Worm (Caenorhabditis elegans) whole organism, L1 larva: ENCODE measurements around the gene spe-36.
A peak's percentile ranks its signal among the peaks of the same experiment; 100 is the strongest.

Source experiments
- C34B4.2 ChIP-seq: sonication (generic microtip); optimal IDR thresholded peaks from 2 replicates; lab custom pipeline; 2017; ENCODE audit warnings: mild to moderate bottlenecking, missing genetic modification characterization, missing compliant biosample characterization
- F16B12.6 ChIP-seq: fragments of 150-350 bp; optimal IDR thresholded peaks from 2 replicates; lab custom pipeline; 2014; ENCODE audit warnings: missing biosample characterization, missing genetic modification characterization
- alr-1 ChIP-seq: fragments of 200-800 bp; sonication (Bioruptor generic); optimal IDR thresholded peaks from 2 replicates; lab custom pipeline; 2018; ENCODE audit warnings: borderline replicate concordance, mild to moderate bottlenecking, missing genetic modification characterization, missing compliant biosample characterization
- ama-1 ChIP-seq: fragments of 150-350 bp; optimal IDR thresholded peaks from 2 replicates; lab custom pipeline; 2014
- blmp-1 ChIP-seq: fragments of 150-350 bp; optimal IDR thresholded peaks from 2 replicates; lab custom pipeline; 2014; ENCODE audit warnings: missing biosample characterization, missing genetic modification characterization
- ceh-63 ChIP-seq: fragments of 200-800 bp; sonication (Bioruptor generic); optimal IDR thresholded peaks from 2 replicates; lab custom pipeline; 2018; ENCODE audit warnings: mild to moderate bottlenecking, missing genetic modification characterization, missing compliant biosample characterization
- ceh-8 ChIP-seq: fragments of 200-800 bp; sonication (Bioruptor generic); optimal IDR thresholded peaks from 2 replicates; lab custom pipeline; 2018; ENCODE audit warnings: mild to moderate bottlenecking, missing genetic modification characterization, moderate library complexity, missing compliant biosample characterization
- dpl-1 ChIP-seq, 3 experiments: fragments of 150-350 bp in 2 of 3; sonication (generic microtip) in 1 of 3; optimal IDR thresholded peaks; 2 replicates each; lab custom pipeline; 2014 to 2017; ENCODE audit warnings: missing biosample characterization in 3 of 3, missing genetic modification characterization in 3 of 3, missing genetic modification reagents in 3 of 3
- dsc-1 ChIP-seq: sonication (generic microtip); optimal IDR thresholded peaks from 2 replicates; lab custom pipeline; 2016; ENCODE audit warnings: mild to moderate bottlenecking, missing genetic modification characterization, missing compliant biosample characterization
- efl-1 ChIP-seq, 4 experiments: fragments of 150-350 bp; optimal IDR thresholded peaks in 3 of 4; peaks in 1 of 4; 1 replicate in 1 of 4; 2 replicates in 3 of 4; lab custom pipeline; 2014; ENCODE audit warnings: missing biosample characterization in 2 of 4, missing genetic modification characterization in 2 of 4, missing genetic modification reagents in 2 of 4
- egl-13 ChIP-seq: sonication (generic microtip); optimal IDR thresholded peaks from 2 replicates; lab custom pipeline; 2016; ENCODE audit warnings: missing genotype, missing genetic modification reagents, missing genetic modification characterization, missing compliant biosample characterization
- elt-2 ChIP-seq: sonication (generic microtip); optimal IDR thresholded peaks from 2 replicates; lab custom pipeline; 2016; ENCODE audit warnings: missing genetic modification characterization, mild to moderate bottlenecking, inconsistent platforms, missing compliant biosample characterization, missing genetic modification reagents
- ets-5 ChIP-seq: fragments of 200-800 bp; sonication (Bioruptor generic); IDR thresholded peaks from 2 replicates; pipeline ENCODE4 v1.3.6; 2022; ENCODE audit warnings: missing genetic modification characterization, missing compliant biosample characterization
- fkh-4 ChIP-seq: sonication (generic microtip); optimal IDR thresholded peaks from 2 replicates; lab custom pipeline; 2016; ENCODE audit warnings: missing compliant biosample characterization, missing genetic modification characterization, borderline replicate concordance
- grh-1 ChIP-seq: fragments of 200-800 bp; sonication (Bioruptor generic); IDR thresholded peaks from 2 replicates; pipeline ENCODE4 v1.3.6; 2022; ENCODE audit warnings: missing genetic modification reagents, missing genetic modification characterization, missing compliant biosample characterization
- hlh-4 ChIP-seq: sonication (generic microtip); optimal IDR thresholded peaks from 2 replicates; lab custom pipeline; 2016; ENCODE audit warnings: mild to moderate bottlenecking, missing genetic modification characterization, missing compliant biosample characterization
- lin-13 ChIP-seq: fragments of 150-350 bp; optimal IDR thresholded peaks from 2 replicates; lab custom pipeline; 2014; ENCODE audit warnings: missing biosample characterization, missing genetic modification reagents, missing genetic modification characterization
- lin-14 ChIP-seq: fragments of 200-800 bp; sonication (Bioruptor generic); optimal IDR thresholded peaks from 2 replicates; lab custom pipeline; 2018; ENCODE audit warnings: mild to moderate bottlenecking, missing genetic modification characterization, moderate library complexity, missing compliant biosample characterization
- lin-35 ChIP-seq, 2 experiments: fragments of 150-350 bp; optimal IDR thresholded peaks; 2 replicates each; lab custom pipeline; 2014; ENCODE audit warnings: missing biosample characterization in 2 of 2, missing genetic modification characterization in 2 of 2, missing genetic modification reagents in 2 of 2
- lir-3 ChIP-seq: sonication (generic microtip); optimal IDR thresholded peaks from 2 replicates; lab custom pipeline; 2016; ENCODE audit warnings: mild to moderate bottlenecking, missing genetic modification characterization, moderate library complexity, missing compliant biosample characterization; ENCODE audit not compliant: poor library complexity
- lsy-2 ChIP-seq, 2 experiments: fragments of 150-350 bp; optimal IDR thresholded peaks; 2 replicates each; lab custom pipeline; 2014; ENCODE audit warnings: missing biosample characterization in 2 of 2, missing genetic modification characterization in 2 of 2
- mab-9 ChIP-seq: fragments of 200-800 bp; sonication (Bioruptor generic); IDR thresholded peaks from 2 replicates; pipeline ENCODE4 v1.3.6; 2022; ENCODE audit warnings: missing genetic modification reagents, missing genetic modification characterization, missing compliant biosample characterization
- mef-2 ChIP-seq: fragments of 150-350 bp; optimal IDR thresholded peaks from 2 replicates; lab custom pipeline; 2014; ENCODE audit warnings: missing biosample characterization, missing genetic modification characterization
- mep-1 ChIP-seq: fragments of 150-350 bp; optimal IDR thresholded peaks from 2 replicates; lab custom pipeline; 2014; ENCODE audit warnings: missing biosample characterization, missing genetic modification characterization
- nhr-20 ChIP-seq: sonication (generic microtip); optimal IDR thresholded peaks from 2 replicates; lab custom pipeline; 2016; ENCODE audit warnings: mild to moderate bottlenecking, missing genetic modification characterization, missing compliant biosample characterization
- nhr-237 ChIP-seq: fragments of 150-350 bp; optimal IDR thresholded peaks from 2 replicates; lab custom pipeline; 2014; ENCODE audit warnings: missing biosample characterization, missing genetic modification characterization
- nhr-28 ChIP-seq: fragments of 150-350 bp; optimal IDR thresholded peaks from 2 replicates; lab custom pipeline; 2014; ENCODE audit warnings: missing biosample characterization, missing genetic modification characterization
- nhr-76 ChIP-seq: sonication (generic microtip); optimal IDR thresholded peaks from 2 replicates; lab custom pipeline; 2017; ENCODE audit warnings: missing biosample characterization, missing genetic modification characterization
- nhr-77 ChIP-seq: fragments of 150-350 bp; optimal IDR thresholded peaks from 2 replicates; lab custom pipeline; 2014; ENCODE audit warnings: missing biosample characterization, missing genetic modification characterization
- nhr-84 ChIP-seq: sonication (generic microtip); optimal IDR thresholded peaks from 2 replicates; lab custom pipeline; 2017; ENCODE audit warnings: missing biosample characterization, missing genetic modification characterization
- nhr-85 ChIP-seq: sonication (generic microtip); peaks from one replicate; lab custom pipeline; 2016; ENCODE audit warnings: missing genetic modification characterization, inconsistent platforms, missing compliant biosample characterization
- pag-3 ChIP-seq: sonication (generic microtip); optimal IDR thresholded peaks from 2 replicates; lab custom pipeline; 2017; ENCODE audit warnings: missing genetic modification characterization, mild to moderate bottlenecking, missing compliant biosample characterization, antibody characterized with exemption, borderline replicate concordance; ENCODE audit not compliant: insufficient read depth
- pqm-1 ChIP-seq: sonication (generic microtip); optimal IDR thresholded peaks from 3 replicates; lab custom pipeline; 2017; ENCODE audit warnings: missing biosample characterization, missing genetic modification characterization
- rnt-1 ChIP-seq: sonication (generic microtip); optimal IDR thresholded peaks from 2 replicates; lab custom pipeline; 2016; ENCODE audit warnings: mild to moderate bottlenecking, missing genetic modification characterization, moderate library complexity, missing compliant biosample characterization
- skn-1 ChIP-seq: fragments of 150-350 bp; optimal IDR thresholded peaks from 2 replicates; lab custom pipeline; 2014; ENCODE audit warnings: missing biosample characterization, missing genetic modification characterization
- sox-4 ChIP-seq: sonication (generic microtip); optimal IDR thresholded peaks from 2 replicates; lab custom pipeline; 2016; ENCODE audit warnings: missing genetic modification characterization, missing compliant biosample characterization
- swsn-7 ChIP-seq: sonication (generic microtip); optimal IDR thresholded peaks from 2 replicates; lab custom pipeline; 2016; ENCODE audit warnings: missing genetic modification characterization, missing compliant biosample characterization
- tbx-2 ChIP-seq: sonication (generic microtip); optimal IDR thresholded peaks from 2 replicates; lab custom pipeline; 2016; ENCODE audit warnings: missing genetic modification characterization, missing compliant biosample characterization
- unc-130 ChIP-seq: fragments of 150-350 bp; optimal IDR thresholded peaks from 2 replicates; lab custom pipeline; 2017; ENCODE audit warnings: missing biosample characterization, missing genetic modification characterization, inconsistent platforms
- unc-62 ChIP-seq: fragments of 150-350 bp; optimal IDR thresholded peaks from 2 replicates; lab custom pipeline; 2014; ENCODE audit warnings: missing biosample characterization, missing genetic modification reagents, missing genetic modification characterization
- unc-98 ChIP-seq: fragments of 200-800 bp; sonication (Bioruptor generic); IDR thresholded peaks from 2 replicates; pipeline ENCODE4 v1.3.6; 2022; ENCODE audit warnings: missing genetic modification characterization, missing compliant biosample characterization
- xbp-1 ChIP-seq: sonication (generic microtip); optimal IDR thresholded peaks from 2 replicates; lab custom pipeline; 2016; ENCODE audit warnings: missing genetic modification characterization, missing compliant biosample characterization
- ztf-4 ChIP-seq: fragments of 150-350 bp; optimal IDR thresholded peaks from 2 replicates; lab custom pipeline; 2014; ENCODE audit warnings: missing biosample characterization, missing genetic modification characterization

The spe-36 gene

ce11 chrIV:11604909-11605308 is 12.8 kb upstream of the spe-36 start, which contains the start of the genes ragc-1 and Y24F12A.1 (continued):
- TF ChIP-seq dsc-1 = peak; percentile 34
- no peak for TF ChIP-seq mab-9
- TF ChIP-seq lir-3 (tag; lab: Kevin White, UChicago) = peak; percentile 26
- TF ChIP-seq tbx-2 (tag; lab: Kevin White, UChicago) = peak; percentile 24
- no peak for TF ChIP-seq pqm-1 (tag; lab: Kevin White, UChicago)
- peak; percentile 47 for TF ChIP-seq nhr-20 (tag; lab: Kevin White, UChicago)
- no peak for TF ChIP-seq nhr-85 (tag; lab: Kevin White, UChicago)
- peak; percentile 39 for TF ChIP-seq swsn-7 (tag; lab: Kevin White, UChicago)
- TF ChIP-seq ztf-4 (tag; lab: Kevin White, UChicago) = no peak
- TF ChIP-seq ceh-8 (GFP tag; lab: Kevin White, UChicago) = no peak
- no peak for TF ChIP-seq F16B12.6 (tag; lab: Kevin White, UChicago)
- TF ChIP-seq, all 84 proteins: peak for 28

ce11 chrIV:11603265-11603840 is 11.3 kb upstream of the spe-36 start:
- TF ChIP-seq xbp-1 (tag; lab: Kevin White, UChicago) = no peak
- TF ChIP-seq nhr-85 (tag; lab: Kevin White, UChicago) = peak; percentile 1
- TF ChIP-seq nhr-84 (tag; lab: Kevin White, UChicago) = no peak
- no peak for TF ChIP-seq sox-4 (tag; lab: Kevin White, UChicago)
- peak; percentile 13 for TF ChIP-seq ama-1
- no peak for TF ChIP-seq nhr-77
- no peak for TF ChIP-seq pag-3
- TF ChIP-seq nhr-20 (tag; lab: Kevin White, UChicago) = no peak
- TF ChIP-seq lsy-2 (tag; optimal IDR thresholded peaks at IDR 0.05; lab: Kevin White, UChicago) = peak in 1 of 2 experiments; percentile 22
- TF ChIP-seq F16B12.6 (tag; lab: Kevin White, UChicago) = no peak
- TF ChIP-seq ceh-63 (GFP tag; lab: Kevin White, UChicago) = no peak
- no peak for TF ChIP-seq unc-98 (GFP tag; lab: Robert Waterston, UW)

ce11 chrIV:11602498-11603068 is 10.5 kb upstream of the spe-36 start, which contains the start of gene rps-11:
Gene rps-11 (plus strand): TSS chrIV:11602641.
- no peak for TF ChIP-seq efl-1 (optimal IDR thresholded peaks at IDR 0.05; lab: Kevin White, UChicago)
- TF ChIP-seq efl-1 (GFP tag; optimal IDR thresholded peaks at IDR 0.05 in 1 of 2; lab: Kevin White, UChicago) = peak in 1 of 2 experiments; percentile 91
- TF ChIP-seq lsy-2 (tag; optimal IDR thresholded peaks at IDR 0.05; lab: Kevin White, UChicago) = no peak
- TF ChIP-seq nhr-77 = no peak

ce11 chrIV:11601721-11602405 is 9.8 kb upstream of the spe-36 start:
- TF ChIP-seq lin-13 (GFP tag; lab: Kevin White, UChicago) = peak; percentile 60
- peak; percentile 72 for TF ChIP-seq tbx-2 (tag; lab: Kevin White, UChicago)
- no peak for TF ChIP-seq ceh-8 (GFP tag; lab: Kevin White, UChicago)
- TF ChIP-seq pqm-1 (tag; lab: Kevin White, UChicago) = no peak
- TF ChIP-seq unc-130 (tag; lab: Kevin White, UChicago) = peak; percentile 56
- TF ChIP-seq nhr-77 = peak; percentile 31
- no peak for TF ChIP-seq alr-1 (tag; lab: Kevin White, UChicago)
- TF ChIP-seq hlh-4 (tag; lab: Kevin White, UChicago) = no peak
- TF ChIP-seq lin-14 = peak; percentile 72
- peak; percentile 78 to 84 for TF ChIP-seq lin-35 (GFP tag; optimal IDR thresholded peaks at IDR 0.05; lab: Kevin White, UChicago)
- peak; percentile 6 for TF ChIP-seq mef-2 (tag; lab: Kevin White, UChicago)
- TF ChIP-seq grh-1 = peak; percentile 48
- TF ChIP-seq mab-9 = no peak
- peak; percentile 57 to 72 (median 66) for TF ChIP-seq dpl-1 (GFP tag; optimal IDR thresholded peaks at IDR 0.05; lab: Kevin White, UChicago)
- no peak for TF ChIP-seq ets-5
- TF ChIP-seq egl-13 (tag; lab: Kevin White, UChicago) = peak; percentile 11
- TF ChIP-seq skn-1 (tag; lab: Kevin White, UChicago) = peak; percentile 77
- TF ChIP-seq nhr-28 (tag; lab: Kevin White, UChicago) = no peak
- no peak for TF ChIP-seq fkh-4
- peak; percentile 80 for TF ChIP-seq rnt-1
- TF ChIP-seq unc-62 = no peak
- peak; percentile 12 for TF ChIP-seq nhr-237 (tag; lab: Kevin White, UChicago)
- TF ChIP-seq blmp-1 = peak; percentile 68
- TF ChIP-seq mep-1 (tag; lab: Kevin White, UChicago) = peak; percentile 63
- TF ChIP-seq elt-2 (tag; lab: Kevin White, UChicago) = no peak
- TF ChIP-seq nhr-76 (tag; lab: Kevin White, UChicago) = no peak
- TF ChIP-seq C34B4.2 (tag; lab: Kevin White, UChicago) = no peak
